Fruit fly (Drosophila melanogaster) whole organism, embryonic: Measurements from ENCODE around the gene CG12680.
A peak's percentile ranks its signal among the peaks of the same experiment; 100 is the strongest.

ENCODE experiments used
- Antp ChIP-seq: fragments of 200-800 bp; sonication (Bioruptor generic); optimal IDR thresholded peaks from 3 replicates; lab custom pipeline; 2016; ENCODE audit warnings: missing biosample characterization, missing genetic modification characterization
- CG10959 ChIP-seq: fragments of 200-800 bp; sonication (Bioruptor generic); IDR thresholded peaks from 2 replicates; pipeline ENCODE4 v1.3.6; 2022; ENCODE audit warnings: missing biosample characterization, missing genetic modification characterization
- CG11398 ChIP-seq: fragments of 200-800 bp; sonication (Bioruptor generic); optimal IDR thresholded peaks from 2 replicates; lab custom pipeline; 2016; ENCODE audit warnings: missing biosample characterization, missing genetic modification characterization
- CG1233 ChIP-seq: fragments of 200-800 bp; sonication (Bioruptor generic); optimal IDR thresholded peaks from 4 replicates; lab custom pipeline; 2018; ENCODE audit warnings: missing biosample characterization, mild to moderate bottlenecking, missing genetic modification characterization
- CG13894 ChIP-seq: fragments of 200-800 bp; sonication (Bioruptor generic); optimal IDR thresholded peaks from 3 replicates; lab custom pipeline; 2018; ENCODE audit warnings: missing biosample characterization, mild to moderate bottlenecking, missing genetic modification characterization, moderate library complexity
- CG15696 ChIP-seq: fragments of 200-800 bp; sonication (Bioruptor generic); optimal IDR thresholded peaks from 2 replicates; lab custom pipeline; 2019; ENCODE audit warnings: missing biosample characterization, mild to moderate bottlenecking, missing genetic modification characterization, moderate library complexity
- CG16779 ChIP-seq: fragments of 200-800 bp; sonication (Bioruptor generic); IDR thresholded peaks from 2 replicates; pipeline ENCODE4 v1.3.6; 2022; ENCODE audit warnings: missing biosample characterization, missing genetic modification characterization
- CG16813 ChIP-seq: fragments of 200-800 bp; sonication (Bioruptor generic); IDR thresholded peaks from 3 replicates; pipeline ENCODE4 v1.3.6; 2022; ENCODE audit warnings: missing biosample characterization, missing genetic modification characterization; ENCODE audit not compliant: partially characterized antibody
- CG17359 ChIP-seq: fragments of 200-800 bp; sonication (Bioruptor generic); optimal IDR thresholded peaks from 3 replicates; lab custom pipeline; 2018; ENCODE audit warnings: missing biosample characterization, mild to moderate bottlenecking, missing genetic modification characterization, moderate library complexity
- CG17361 ChIP-seq: fragments of 200-800 bp; sonication (Bioruptor generic); IDR thresholded peaks from 3 replicates; pipeline ENCODE4 v1.3.6; 2022; ENCODE audit warnings: missing biosample characterization, missing genetic modification characterization
- CG18764 ChIP-seq: fragments of 200-800 bp; sonication (Bioruptor generic); optimal IDR thresholded peaks from 3 replicates; lab custom pipeline; 2016; ENCODE audit warnings: missing biosample characterization, missing genetic modification characterization
- CG2712 ChIP-seq: fragments of 200-800 bp; optimal IDR thresholded peaks from 3 replicates; lab custom pipeline; 2019; ENCODE audit warnings: missing biosample characterization, mild to moderate bottlenecking, missing genetic modification characterization, moderate library complexity
- CG33213 ChIP-seq: fragments of 200-800 bp; sonication (Bioruptor generic); optimal IDR thresholded peaks from 3 replicates; lab custom pipeline; 2016; ENCODE audit warnings: missing biosample characterization, missing genetic modification characterization
- CG3407 ChIP-seq: fragments of 200-800 bp; sonication (Bioruptor generic); optimal IDR thresholded peaks from 2 replicates; lab custom pipeline; 2018; ENCODE audit warnings: missing biosample characterization, mild to moderate bottlenecking, missing genetic modification characterization
- CG4328 ChIP-seq: fragments of 200-800 bp; sonication (Bioruptor generic); optimal IDR thresholded peaks from 3 replicates; lab custom pipeline; 2017; ENCODE audit warnings: missing biosample characterization, missing genetic modification reagents, missing genetic modification characterization
- CG4404 ChIP-seq: fragments of 200-800 bp; sonication (Bioruptor generic); IDR thresholded peaks from 2 replicates; pipeline ENCODE4 v1.3.6; 2022; ENCODE audit warnings: missing biosample characterization, missing genetic modification characterization
- CG8359 ChIP-seq: fragments of 200-800 bp; sonication (Bioruptor generic); optimal IDR thresholded peaks from 2 replicates; lab custom pipeline; 2017; ENCODE audit warnings: missing biosample characterization, mild to moderate bottlenecking, missing genetic modification characterization, borderline replicate concordance
- CG8944 ChIP-seq: fragments of 200-800 bp; sonication (Bioruptor generic); optimal IDR thresholded peaks from 3 replicates; lab custom pipeline; 2016; ENCODE audit warnings: missing biosample characterization, missing genetic modification characterization
- CG9437 ChIP-seq: fragments of 200-800 bp; sonication (Bioruptor generic); optimal IDR thresholded peaks from 2 replicates; lab custom pipeline; 2018; ENCODE audit warnings: missing biosample characterization, mild to moderate bottlenecking, missing genetic modification characterization
- Doc2 ChIP-seq: fragments of 200-800 bp; sonication (Bioruptor generic); IDR thresholded peaks from 2 replicates; pipeline ENCODE4 v1.3.6; 2022; ENCODE audit warnings: missing biosample characterization, missing genetic modification characterization
- Dp ChIP-seq: fragments of 200-800 bp; sonication (Bioruptor generic); optimal IDR thresholded peaks from 2 replicates; lab custom pipeline; 2018; ENCODE audit warnings: missing biosample characterization, mild to moderate bottlenecking, missing genetic modification characterization, moderate library complexity
- Gsc ChIP-seq: fragments of 200-800 bp; sonication (Bioruptor generic); IDR thresholded peaks from 2 replicates; pipeline ENCODE4 v1.3.6; 2022; ENCODE audit warnings: missing biosample characterization, missing genetic modification characterization
- HLHmδ ChIP-seq: fragments of 200-800 bp; sonication (Bioruptor generic); optimal IDR thresholded peaks from 2 replicates; lab custom pipeline; 2018; ENCODE audit warnings: missing biosample characterization, mild to moderate bottlenecking, missing genetic modification characterization, moderate library complexity
- HmgZ ChIP-seq: fragments of 200-800 bp; sonication (Bioruptor generic); optimal IDR thresholded peaks from 2 replicates; lab custom pipeline; 2018; ENCODE audit warnings: missing biosample characterization, mild to moderate bottlenecking, missing genetic modification characterization
- Lpt ChIP-seq: fragments of >200 bp; optimal IDR thresholded peaks from 2 replicates; lab custom pipeline; 2018; ENCODE audit warnings: missing biosample characterization, missing genetic modification characterization
- Neu2 ChIP-seq: fragments of 200-800 bp; sonication (Bioruptor generic); optimal IDR thresholded peaks from 3 replicates; lab custom pipeline; 2016; ENCODE audit warnings: missing biosample characterization, missing genetic modification characterization, borderline replicate concordance
- Oaz ChIP-seq: fragments of 200-800 bp; sonication (Bioruptor generic); IDR thresholded peaks from 2 replicates; pipeline ENCODE4 v1.3.6; 2022; ENCODE audit warnings: missing biosample characterization, missing genetic modification characterization
- Usf ChIP-seq: fragments of 200-800 bp; sonication (Bioruptor generic); optimal IDR thresholded peaks from 2 replicates; lab custom pipeline; 2017; ENCODE audit warnings: missing genotype, missing biosample characterization, missing genetic modification characterization
- cg ChIP-seq: fragments of 200-800 bp; sonication (Bioruptor generic); optimal IDR thresholded peaks from 3 replicates; lab custom pipeline; 2019; ENCODE audit warnings: missing biosample characterization, mild to moderate bottlenecking, missing genetic modification characterization, moderate library complexity
- chif ChIP-seq, 2 experiments: fragments of 200-800 bp; sonication (Bioruptor generic); optimal IDR thresholded peaks; 3 replicates each; lab custom pipeline; 2016; ENCODE audit warnings: missing biosample characterization in 2 of 2, missing genetic modification characterization in 2 of 2
- crc ChIP-seq: fragments of 200-800 bp; sonication (Bioruptor generic); optimal IDR thresholded peaks from 2 replicates; lab custom pipeline; 2016; ENCODE audit warnings: missing biosample characterization, missing genetic modification characterization
- crol ChIP-seq: fragments of 200-800 bp; sonication (Bioruptor generic); IDR thresholded peaks from 2 replicates; pipeline ENCODE4 v1.3.6; 2022; ENCODE audit warnings: missing biosample characterization, missing genetic modification characterization
- crp ChIP-seq, 2 experiments: fragments of 200-800 bp; sonication (Bioruptor generic); optimal IDR thresholded peaks; 2 replicates in 1 of 2; 3 replicates in 1 of 2; lab custom pipeline; 2017; ENCODE audit warnings: missing biosample characterization in 2 of 2, missing genetic modification characterization in 2 of 2, mild to moderate bottlenecking in 1 of 2, moderate library complexity in 1 of 2
- dati ChIP-seq: fragments of 200-800 bp; sonication (Bioruptor generic); IDR thresholded peaks from 2 replicates; pipeline ENCODE4 v1.3.6; 2022; ENCODE audit warnings: missing biosample characterization, missing genetic modification characterization
- disco-r ChIP-seq: fragments of 200-800 bp; sonication (Bioruptor generic); optimal IDR thresholded peaks from 2 replicates; lab custom pipeline; 2016; ENCODE audit warnings: missing biosample characterization, missing genetic modification characterization
- fd64A ChIP-seq: fragments of 200-800 bp; sonication (Bioruptor generic); optimal IDR thresholded peaks from 3 replicates; lab custom pipeline; 2018; ENCODE audit warnings: missing biosample characterization, mild to moderate bottlenecking, missing genetic modification characterization
- ftz-f1 ChIP-seq: fragments of 200-800 bp; sonication (Bioruptor generic); optimal IDR thresholded peaks from 2 replicates; lab custom pipeline; 2016; ENCODE audit warnings: missing biosample characterization, missing genetic modification characterization
- gro ChIP-seq: fragments of 200-800 bp; sonication (Bioruptor generic); optimal IDR thresholded peaks from 2 replicates; lab custom pipeline; 2016; ENCODE audit warnings: missing biosample characterization, missing genetic modification characterization
- her ChIP-seq: fragments of 200-800 bp; sonication (Bioruptor generic); optimal IDR thresholded peaks from 2 replicates; lab custom pipeline; 2016; ENCODE audit warnings: missing biosample characterization, missing genetic modification characterization
- hkb ChIP-seq, 2 experiments: fragments of 200-800 bp in 1 of 2; fragments of >200 bp in 1 of 2; sonication (Bioruptor generic) in 1 of 2; IDR thresholded peaks in 1 of 2; optimal IDR thresholded peaks in 1 of 2; 2 replicates each; pipeline versions ENCODE4 v1.3.6 to Lab custom; 2017 to 2022; ENCODE audit warnings: missing biosample characterization in 1 of 2, missing genetic modification characterization in 1 of 2
- nerfin-1 ChIP-seq: fragments of 200-800 bp; sonication (Bioruptor generic); optimal IDR thresholded peaks from 3 replicates; lab custom pipeline; 2019; ENCODE audit warnings: missing biosample characterization, mild to moderate bottlenecking, missing genetic modification characterization, moderate library complexity
- odd ChIP-seq: fragments of 200-800 bp; sonication (Bioruptor generic); optimal IDR thresholded peaks from 2 replicates; lab custom pipeline; 2017; ENCODE audit warnings: missing biosample characterization, mild to moderate bottlenecking, missing genetic modification characterization
- p53 ChIP-seq: fragments of 200-800 bp; sonication (Bioruptor generic); optimal IDR thresholded peaks from 2 replicates; lab custom pipeline; 2016; ENCODE audit warnings: missing biosample characterization, missing genetic modification characterization
- psq ChIP-seq: fragments of 200-800 bp; sonication (Bioruptor generic); optimal IDR thresholded peaks from 2 replicates; lab custom pipeline; 2017; ENCODE audit warnings: missing biosample characterization, missing genetic modification characterization
- sima ChIP-seq: fragments of 200-800 bp; sonication (Bioruptor generic); optimal IDR thresholded peaks from 2 replicates; lab custom pipeline; 2016; ENCODE audit warnings: missing biosample characterization, missing genetic modification characterization
- sr ChIP-seq: fragments of 200-800 bp; sonication (Bioruptor generic); IDR thresholded peaks from 3 replicates; pipeline ENCODE4 v1.3.6; 2022; ENCODE audit warnings: missing biosample characterization, missing genetic modification characterization
- toy ChIP-seq: fragments of 200-800 bp; sonication (Bioruptor generic); IDR thresholded peaks from 2 replicates; pipeline ENCODE4 v1.3.6; 2022; ENCODE audit warnings: missing biosample characterization, missing genetic modification characterization
- tx ChIP-seq: fragments of 200-800 bp; sonication (Bioruptor generic); optimal IDR thresholded peaks from 2 replicates; lab custom pipeline; 2016; ENCODE audit warnings: missing biosample characterization, missing genetic modification characterization
- unc-4 ChIP-seq: fragments of 200-800 bp; sonication (Bioruptor generic); IDR thresholded peaks from 2 replicates; pipeline ENCODE4 v1.3.6; 2022; ENCODE audit warnings: missing biosample characterization, missing genetic modification characterization; ENCODE audit not compliant: partially characterized antibody

The CG12680 gene

dm6 chrX:5046256-5046894, 49.1 kb downstream of the CG12680 start (continued):
- TF ChIP-seq disco-r (GFP tag; lab: Kevin White, UChicago), result peak; percentile 28
- TF ChIP-seq CG4404 (GFP tag; lab: Robert Waterston, UW), result peak; percentile 81
- TF ChIP-seq HLHmδ (GFP tag; lab: Kevin White, UChicago), result no peak
- peak; percentile 21 for TF ChIP-seq psq (GFP tag; lab: Kevin White, UChicago)
- TF ChIP-seq CG17359 (tag; lab: Kevin White, UChicago), result peak; percentile 75
- peak; percentile 69 for TF ChIP-seq nerfin-1 (tag; lab: Kevin White, UChicago)
- TF ChIP-seq CG9437, result peak; percentile 61
- TF ChIP-seq unc-4 (GFP tag; lab: Robert Waterston, UW), result no peak
- TF ChIP-seq Dp (GFP tag; lab: Kevin White, UChicago), result no peak
- TF ChIP-seq CG18764 (GFP tag; lab: Kevin White, UChicago), result peak; percentile 48
- TF ChIP-seq sima (GFP tag; lab: Kevin White, UChicago), result no peak
- TF ChIP-seq HmgZ (tag; lab: Kevin White, UChicago), result peak; percentile 44
- TF ChIP-seq CG16813 (GFP tag; lab: Robert Waterston, UW), result no peak
- TF ChIP-seq CG17361 (GFP tag; lab: Robert Waterston, UW), result peak; percentile 84
- peak; percentile 68 for TF ChIP-seq CG3407
- TF ChIP-seq hkb (optimal IDR thresholded peaks at IDR 0.05; lab: Kevin White, UChicago), result no peak
- TF ChIP-seq hkb (GFP tag; IDR thresholded peaks at IDR 0.05; lab: Robert Waterston, UW), result peak; percentile 82
- peak; percentile 62 for TF ChIP-seq CG4328 (GFP tag; lab: Kevin White, UChicago)
- TF ChIP-seq CG33213 (GFP tag; lab: Kevin White, UChicago), result peak; percentile 23
- TF ChIP-seq dati (GFP tag; lab: Robert Waterston, UW), result no peak
- TF ChIP-seq CG8944, result peak; percentile 42
- TF ChIP-seq Doc2 (GFP tag; lab: Robert Waterston, UW), result no peak
- no peak for TF ChIP-seq ftz-f1 (GFP tag; lab: Kevin White, UChicago)
- peak; percentile 40 to 83 for TF ChIP-seq chif (GFP tag; optimal IDR thresholded peaks at IDR 0.05; lab: Kevin White, UChicago)
- TF ChIP-seq CG13894, result peak; percentile 1
- TF ChIP-seq CG15696 (tag; lab: Kevin White, UChicago), result peak; percentile 88
- TF ChIP-seq Lpt (GFP tag; lab: Kevin White, UChicago), result no peak
- TF ChIP-seq Gsc (GFP tag; lab: Robert Waterston, UW), result 0 out of 2 replicates have a peak, but pooled peaks have one; percentile 21
- no peak for TF ChIP-seq her (GFP tag; lab: Kevin White, UChicago)
- no peak for TF ChIP-seq CG11398 (GFP tag; lab: Kevin White, UChicago)
- TF ChIP-seq Oaz, result 0 out of 2 replicates have a peak, but pooled peaks have one; percentile 43
- no peak for TF ChIP-seq gro (GFP tag; lab: Kevin White, UChicago)
- peak; percentile 67 for TF ChIP-seq CG1233 (GFP tag; lab: Kevin White, UChicago)
- TF ChIP-seq crp (GFP tag; optimal IDR thresholded peaks at IDR 0.05; lab: Kevin White, UChicago), result peak in 1 of 2 experiments; percentile 26
- 0 out of 2 replicates have a peak, but pooled peaks have one; percentile 29 for TF ChIP-seq toy (GFP tag; lab: Robert Waterston, UW)
- peak; percentile 51 for TF ChIP-seq Usf (GFP tag; lab: Kevin White, UChicago)
- TF ChIP-seq Antp (GFP tag; lab: Kevin White, UChicago), result peak; percentile 42
- no peak for TF ChIP-seq CG16779 (GFP tag; lab: Robert Waterston, UW)
- 0 out of 2 replicates have a peak, but pooled peaks have one; percentile 6 for TF ChIP-seq crol (GFP tag; lab: Robert Waterston, UW)
- no peak for TF ChIP-seq sr (GFP tag; lab: Robert Waterston, UW)
- TF ChIP-seq odd, result peak; percentile 67
- peak; percentile 60 for TF ChIP-seq CG8359 (GFP tag; lab: Kevin White, UChicago)
- TF ChIP-seq p53 (GFP tag; lab: Kevin White, UChicago), result no peak
- TF ChIP-seq cg (GFP tag; lab: Kevin White, UChicago), result no peak
- no peak; the same call in 1 of the 2 replicates for TF ChIP-seq CG10959 (GFP tag; lab: Robert Waterston, UW)
- TF ChIP-seq crc (GFP tag; lab: Kevin White, UChicago), result peak; percentile 20
- peak; percentile 86 for TF ChIP-seq CG2712 (tag; lab: Kevin White, UChicago)
- no peak for TF ChIP-seq Neu2 (GFP tag; lab: Kevin White, UChicago)
- no peak for TF ChIP-seq fd64A (GFP tag; lab: Kevin White, UChicago)
- TF ChIP-seq tx (GFP tag; lab: Kevin White, UChicago), result no peak
